Worm (Caenorhabditis elegans) whole organism, young adult: ENCODE results near the gene aptf-2.
A peak's percentile ranks its signal among the peaks of the same experiment; 100 is the strongest.

ENCODE experiments used
- B0019.2 ChIP-seq: fragments of 200-800 bp; sonication (Bioruptor generic); conservative IDR thresholded peaks from 2 replicates; pipeline ENCODE4 v1.3.6; 2022; ENCODE audit warnings: missing genetic modification reagents, missing genetic modification characterization, missing compliant biosample characterization
- D2030.7 ChIP-seq: fragments of 200-800 bp; sonication (Bioruptor generic); IDR thresholded peaks from 2 replicates; pipeline ENCODE4 v1.3.6; 2022; ENCODE audit warnings: missing genetic modification reagents, missing genetic modification characterization, missing compliant biosample characterization
- F33H1.4 ChIP-seq: fragments of 200-800 bp; sonication (Bioruptor generic); IDR thresholded peaks from 2 replicates; pipeline ENCODE4 v1.3.6; 2022; ENCODE audit warnings: missing genetic modification reagents, missing genetic modification characterization, missing compliant biosample characterization
- F39B2.1 ChIP-seq: fragments of 200-800 bp; sonication (Bioruptor generic); IDR thresholded peaks from 2 replicates; pipeline ENCODE4 v1.3.6; 2022; ENCODE audit warnings: missing genetic modification reagents, missing genetic modification characterization, missing compliant biosample characterization
- Y53F4B.3 ChIP-seq: fragments of 200-800 bp; sonication (Bioruptor generic); IDR thresholded peaks from 2 replicates; pipeline ENCODE4 v1.3.6; 2022; ENCODE audit warnings: missing genetic modification reagents, missing genetic modification characterization, missing compliant biosample characterization
- Y53G8AR.9 ChIP-seq: fragments of 200-800 bp; sonication (Bioruptor generic); conservative IDR thresholded peaks from 2 replicates; pipeline ENCODE4 v1.3.6; 2022; ENCODE audit warnings: missing genetic modification reagents, missing genetic modification characterization, missing compliant biosample characterization
- Y56A3A.18 ChIP-seq: fragments of 200-800 bp; sonication (Bioruptor generic); IDR thresholded peaks from 2 replicates; pipeline ENCODE4 v1.3.6; 2022; ENCODE audit warnings: missing genetic modification reagents, missing genetic modification characterization, missing compliant biosample characterization
- Y67H2A.10 ChIP-seq: fragments of 200-800 bp; sonication (Bioruptor generic); conservative IDR thresholded peaks from 2 replicates; pipeline ENCODE4 v1.3.6; 2022; ENCODE audit warnings: missing genetic modification reagents, missing genetic modification characterization, missing compliant biosample characterization
- Y95B8A.8 ChIP-seq: fragments of 200-800 bp; sonication (Bioruptor generic); IDR thresholded peaks from 2 replicates; pipeline ENCODE4 v1.3.6; 2022; ENCODE audit warnings: missing genetic modification reagents, missing genetic modification characterization, missing compliant biosample characterization
- aptf-3 ChIP-seq: fragments of 200-800 bp; sonication (Bioruptor generic); IDR thresholded peaks from 2 replicates; pipeline ENCODE4 v1.3.6; 2022; ENCODE audit warnings: missing genetic modification characterization, missing compliant biosample characterization
- athp-1 ChIP-seq: sonication (generic microtip); optimal IDR thresholded peaks from 2 replicates; lab custom pipeline; 2017; ENCODE audit warnings: mild to moderate bottlenecking, missing genetic modification characterization, missing compliant biosample characterization
- attf-6 ChIP-seq: fragments of 200-800 bp; sonication (Bioruptor generic); IDR thresholded peaks from 2 replicates; pipeline ENCODE4 v1.3.6; 2022; ENCODE audit warnings: missing genetic modification reagents, missing genetic modification characterization, missing compliant biosample characterization
- bed-1 ChIP-seq: fragments of 200-800 bp; sonication (Bioruptor generic); IDR thresholded peaks from 2 replicates; pipeline ENCODE4 v1.3.6; 2022; ENCODE audit warnings: missing genetic modification reagents, missing genetic modification characterization, missing compliant biosample characterization
- cebp-1 ChIP-seq, 2 experiments: fragments of 200-800 bp in 1 of 2; sonication (Bioruptor generic) in 1 of 2; sonication (generic microtip) in 1 of 2; IDR thresholded peaks in 1 of 2; optimal IDR thresholded peaks in 1 of 2; 2 replicates each; pipeline versions ENCODE4 v1.3.6 to Lab custom; 2017 to 2022; ENCODE audit warnings: missing compliant biosample characterization in 2 of 2, missing genetic modification characterization in 2 of 2, mild to moderate bottlenecking in 1 of 2, missing genetic modification reagents in 1 of 2, moderate library complexity in 1 of 2
- cebp-2 ChIP-seq: fragments of 200-800 bp; sonication (Bioruptor generic); IDR thresholded peaks from 2 replicates; pipeline ENCODE4 v1.3.6; 2022; ENCODE audit warnings: missing genetic modification characterization, missing compliant biosample characterization
- ceh-100 ChIP-seq: fragments of 200-800 bp; sonication (Bioruptor generic); IDR thresholded peaks from 2 replicates; pipeline ENCODE4 v1.3.6; 2022; ENCODE audit warnings: missing genetic modification reagents, missing genetic modification characterization, missing compliant biosample characterization
- ceh-40 ChIP-seq: fragments of 200-800 bp; sonication (Bioruptor generic); IDR thresholded peaks from 2 replicates; pipeline ENCODE4 v1.3.6; 2022; ENCODE audit warnings: missing genetic modification characterization, missing compliant biosample characterization
- ceh-58 ChIP-seq: fragments of 200-800 bp; sonication (Bioruptor generic); IDR thresholded peaks from 2 replicates; pipeline ENCODE4 v1.3.6; 2022; ENCODE audit warnings: missing genetic modification characterization, missing compliant biosample characterization
- dox-1 ChIP-seq: fragments of 200-800 bp; sonication (Bioruptor generic); IDR thresholded peaks from 2 replicates; pipeline ENCODE4 v1.3.6; 2022; ENCODE audit warnings: missing genetic modification reagents, missing genetic modification characterization, missing compliant biosample characterization
- egl-18 ChIP-seq: fragments of 200-800 bp; sonication (Bioruptor generic); IDR thresholded peaks from 2 replicates; pipeline ENCODE4 v1.3.6; 2022; ENCODE audit warnings: missing genetic modification reagents, missing genetic modification characterization, missing compliant biosample characterization
- egl-44 ChIP-seq: fragments of 200-800 bp; sonication (Bioruptor generic); IDR thresholded peaks from 2 replicates; pipeline ENCODE4 v1.3.6; 2022; ENCODE audit warnings: missing genetic modification reagents, missing genetic modification characterization, missing compliant biosample characterization
- egrh-3 ChIP-seq: fragments of 200-800 bp; sonication (Bioruptor generic); IDR thresholded peaks from 2 replicates; pipeline ENCODE4 v1.3.6; 2022; ENCODE audit warnings: missing genetic modification reagents, missing genetic modification characterization, missing compliant biosample characterization
- ekl-4 ChIP-seq: fragments of 200-800 bp; sonication (Bioruptor generic); IDR thresholded peaks from 2 replicates; pipeline ENCODE4 v1.3.6; 2022; ENCODE audit warnings: missing genetic modification reagents, missing genetic modification characterization, missing compliant biosample characterization
- fkh-3 ChIP-seq: sonication (generic microtip); optimal IDR thresholded peaks from 2 replicates; lab custom pipeline; 2016; ENCODE audit warnings: mild to moderate bottlenecking, missing genetic modification characterization, missing compliant biosample characterization
- hlh-12 ChIP-seq: sonication (generic microtip); optimal IDR thresholded peaks from 2 replicates; lab custom pipeline; 2016; ENCODE audit warnings: missing genetic modification characterization, missing compliant biosample characterization
- hsf-1 ChIP-seq: fragments of 200-800 bp; sonication (Bioruptor generic); IDR thresholded peaks from 2 replicates; pipeline ENCODE4 v1.3.6; 2022; ENCODE audit warnings: missing genetic modification reagents, missing genetic modification characterization, missing compliant biosample characterization
- lag-1 ChIP-seq: fragments of 200-800 bp; sonication (Bioruptor generic); IDR thresholded peaks from 2 replicates; pipeline ENCODE4 v1.3.6; 2022; ENCODE audit warnings: missing genetic modification reagents, missing genetic modification characterization, missing compliant biosample characterization
- madf-3 ChIP-seq: fragments of 200-800 bp; sonication (Bioruptor generic); IDR thresholded peaks from 2 replicates; pipeline ENCODE4 v1.3.6; 2022; ENCODE audit warnings: missing genetic modification reagents, missing genetic modification characterization, missing compliant biosample characterization
- madf-6 ChIP-seq: fragments of 200-800 bp; sonication (Bioruptor generic); IDR thresholded peaks from 2 replicates; pipeline ENCODE4 v1.3.6; 2022; ENCODE audit warnings: missing genetic modification reagents, missing genetic modification characterization, missing compliant biosample characterization
- nfya-1 ChIP-seq: sonication (generic microtip); optimal IDR thresholded peaks from 2 replicates; lab custom pipeline; 2017; ENCODE audit warnings: antibody characterized with exemption, missing compliant biosample characterization, missing genetic modification characterization, borderline replicate concordance; ENCODE audit not compliant: insufficient read depth
- nfya-2 ChIP-seq: fragments of 200-800 bp; sonication (Bioruptor generic); IDR thresholded peaks from 2 replicates; pipeline ENCODE4 v1.3.6; 2022; ENCODE audit warnings: missing genetic modification reagents, missing genetic modification characterization, missing compliant biosample characterization
- nfyb-1 ChIP-seq: fragments of 200-800 bp; sonication (Bioruptor generic); IDR thresholded peaks from 2 replicates; pipeline ENCODE4 v1.3.6; 2022; ENCODE audit warnings: missing genetic modification reagents, missing genetic modification characterization, missing compliant biosample characterization
- pbrm-1 ChIP-seq: fragments of 200-800 bp; sonication (Bioruptor generic); IDR thresholded peaks from 2 replicates; pipeline ENCODE4 v1.3.6; 2022; ENCODE audit warnings: missing genetic modification reagents, missing genetic modification characterization, missing compliant biosample characterization
- pha-4 ChIP-seq: fragments of 150-350 bp; sonication (generic microtip); optimal IDR thresholded peaks from 2 replicates; lab custom pipeline; 2014; ENCODE audit warnings: missing biosample characterization, missing genetic modification reagents, missing genetic modification characterization
- rcor-1 ChIP-seq: fragments of 200-800 bp; sonication (Bioruptor generic); IDR thresholded peaks from 2 replicates; pipeline ENCODE4 v1.3.6; 2022; ENCODE audit warnings: missing genetic modification reagents, missing genetic modification characterization, missing compliant biosample characterization
- somi-1 ChIP-seq: fragments of 200-800 bp; sonication (Bioruptor generic); optimal IDR thresholded peaks from 2 replicates; lab custom pipeline; 2018; ENCODE audit warnings: mild to moderate bottlenecking, missing genetic modification characterization, missing compliant biosample characterization
- ztf-25 ChIP-seq: fragments of 200-800 bp; sonication (Bioruptor generic); IDR thresholded peaks from 2 replicates; pipeline ENCODE4 v1.3.6; 2022; ENCODE audit warnings: missing genetic modification reagents, missing genetic modification characterization, missing compliant biosample characterization

Gene aptf-2

ce11 chrIV:13464620-13465019 lies 48.8 kb upstream of the aptf-2 start:
- TF ChIP-seq cebp-2 (GFP tag; lab: Robert Waterston, UW) (0 out of 2 replicates have a peak, but pooled peaks have one; percentile 47), dox-1 (GFP tag; lab: Robert Waterston, UW) (0 out of 2 replicates have a peak, but pooled peaks have one; percentile 6), hsf-1 (GFP tag; lab: Robert Waterston, UW) (peak; percentile 95), egrh-3 (GFP tag; lab: Robert Waterston, UW) (peak; percentile 28; the same call in 1 of the 2 replicates)

- TF ChIP-seq nfyb-1 = 0 out of 2 replicates have a peak, but pooled peaks have one; percentile 18
- TF ChIP-seq ztf-25 = 0 out of 2 replicates have a peak, but pooled peaks have one; percentile 13
- peak; percentile 89 for TF ChIP-seq attf-6 (GFP tag; lab: Robert Waterston, UW)
- peak; percentile 64; the same call in 1 of the 2 replicates for TF ChIP-seq ekl-4
- 0 out of 2 replicates have a peak, but pooled peaks have one; percentile 28 for TF ChIP-seq aptf-3
- peak; percentile 64; the same call in 1 of the 2 replicates for TF ChIP-seq egl-18 (GFP tag; lab: Robert Waterston, UW)
- peak; percentile 8; the same call in 1 of the 2 replicates for TF ChIP-seq lag-1 (GFP tag; lab: Robert Waterston, UW)
- TF ChIP-seq nfya-2 (GFP tag; lab: Robert Waterston, UW) = peak; percentile 88; the same call in 1 of the 2 replicates
- peak; percentile 67 for TF ChIP-seq B0019.2
- TF ChIP-seq Y56A3A.18 (GFP tag; lab: Robert Waterston, UW) = 0 out of 2 replicates have a peak, but pooled peaks have one; percentile 58
- TF ChIP-seq rcor-1 (GFP tag; lab: Robert Waterston, UW) = peak; percentile 85
- TF ChIP-seq Y67H2A.10 = 0 out of 2 replicates have a peak, but pooled peaks have one; percentile 27
- TF ChIP-seq D2030.7 (GFP tag; lab: Robert Waterston, UW) = peak; percentile 66
- TF ChIP-seq egrh-3 (GFP tag; lab: Robert Waterston, UW) = peak; percentile 52; the same call in 1 of the 2 replicates
- peak; percentile 99 for TF ChIP-seq hsf-1 (GFP tag; lab: Robert Waterston, UW)
- TF ChIP-seq bed-1 (GFP tag; lab: Robert Waterston, UW) = peak; percentile 89; the same call in 1 of the 2 replicates
- peak; percentile 92 for TF ChIP-seq madf-3
- peak; percentile 72 for TF ChIP-seq madf-6 (GFP tag; lab: Robert Waterston, UW)
- TF ChIP-seq ceh-40 (GFP tag; lab: Robert Waterston, UW) = peak; percentile 95
- TF ChIP-seq Y53F4B.3 = peak; percentile 67
- peak; percentile 54; the same call in 1 of the 2 replicates for TF ChIP-seq pbrm-1 (GFP tag; lab: Robert Waterston, UW)
- TF ChIP-seq Y53G8AR.9 (GFP tag; lab: Robert Waterston, UW) = peak; percentile 88
- TF ChIP-seq F39B2.1 (GFP tag; lab: Robert Waterston, UW) = peak; percentile 62; the same call in 1 of the 2 replicates
- TF ChIP-seq ceh-58 (GFP tag; lab: Robert Waterston, UW) = peak; percentile 97
- peak; percentile 78 for TF ChIP-seq dox-1 (GFP tag; lab: Robert Waterston, UW)
- TF ChIP-seq Y95B8A.8 (GFP tag; lab: Robert Waterston, UW) = peak; percentile 54; the same call in 1 of the 2 replicates
- peak; percentile 55; the same call in 1 of the 2 replicates for TF ChIP-seq ceh-100 (GFP tag; lab: Robert Waterston, UW)
- TF ChIP-seq, all 124 proteins: peak for 27; not testable (repeated sequence) for 97
Observed at ce11 chrIV:13463889-13464288, 48.0 kb upstream of the aptf-2 start.

ce11 chrIV:13462165-13462712 lies 46.4 kb upstream of the aptf-2 start:
- TF ChIP-seq cebp-2 (GFP tag; lab: Robert Waterston, UW) (peak; percentile 82; the same call in 1 of the 2 replicates), egrh-3 (GFP tag; lab: Robert Waterston, UW) (peak; percentile 51; the same call in 1 of the 2 replicates), F33H1.4 (peak; percentile 37), hsf-1 (GFP tag; lab: Robert Waterston, UW) (peak; percentile 94)

ce11 chrIV:13460876-13461275 lies 45.0 kb upstream of the aptf-2 start, which contains the start of gene Y38H8A.12:
Gene Y38H8A.12, minus strand, starts transcription at chrIV:13460976.
- TF ChIP-seq egl-44 = no peak
- TF ChIP-seq fkh-3 (tag; lab: Kevin White, UChicago) = no peak
- no peak for TF ChIP-seq cebp-1 (GFP tag; IDR thresholded peaks at IDR 0.05; lab: Robert Waterston, UW)
- no peak for TF ChIP-seq cebp-1 (tag; optimal IDR thresholded peaks at IDR 0.05; lab: Kevin White, UChicago)
- TF ChIP-seq pha-4 (tag; lab: Kevin White, UChicago) = no peak
- no peak for TF ChIP-seq athp-1 (tag; lab: Kevin White, UChicago)
- no peak for TF ChIP-seq hlh-12 (tag; lab: Kevin White, UChicago)
- TF ChIP-seq nfya-1 = no peak
- no peak for TF ChIP-seq Y53F4B.3
- no peak for TF ChIP-seq somi-1
